Worm (Caenorhabditis elegans) whole organism, midembryonic: ENCODE results near the gene C29F5.8.

Experiments
- cog-1 ChIP-seq: sonication (generic microtip); optimal IDR thresholded peaks from 2 replicates; lab custom pipeline; 2016; ENCODE audit warnings: missing genetic modification characterization, missing compliant biosample characterization
- flt-1 ChIP-seq: fragments of 200-800 bp; sonication (Bioruptor generic); IDR thresholded peaks from 2 replicates; pipeline ENCODE4 v1.3.6; 2022; ENCODE audit warnings: missing genetic modification characterization, missing compliant biosample characterization
- klf-2 ChIP-seq: fragments of 200-800 bp; sonication (Bioruptor generic); conservative IDR thresholded peaks from 2 replicates; pipeline ENCODE4 v1.3.6; 2022; ENCODE audit warnings: missing genetic modification reagents, missing genetic modification characterization, missing compliant biosample characterization
- ztf-23 ChIP-seq: fragments of 200-800 bp; sonication (Bioruptor generic); IDR thresholded peaks from 2 replicates; pipeline ENCODE4 v1.3.6; 2022; ENCODE audit warnings: missing genetic modification reagents, missing genetic modification characterization, missing compliant biosample characterization

- no peak for TF ChIP-seq cog-1
- TF ChIP-seq klf-2 (GFP tag; lab: Robert Waterston, UW): no peak
- TF ChIP-seq flt-1 (GFP tag; lab: Robert Waterston, UW): no peak
- TF ChIP-seq ztf-23 (GFP tag; lab: Robert Waterston, UW): no peak
These were observed 33.3 kb downstream of the C29F5.8 start for ce11 chrII:6339511-6339910.
